Fruit fly (Drosophila melanogaster) Kc167 (cell line): ENCODE results near the gene CG13460.

Experiments
- Sin3A ChIP-seq: fragments of >200 bp; optimal IDR thresholded peaks from 2 replicates; lab custom pipeline; 2018; ENCODE audit warnings: missing external identifiers
- psq ChIP-seq: fragments of >200 bp; optimal IDR thresholded peaks from 2 replicates; lab custom pipeline; 2017; ENCODE audit warnings: missing external identifiers
- ttk ChIP-seq: sonication (Bioruptor generic); optimal IDR thresholded peaks from 2 replicates; lab custom pipeline; 2017; ENCODE audit warnings: missing external identifiers

- TF ChIP-seq psq (lab: Kevin White, UChicago) = no peak
- no peak for TF ChIP-seq ttk (lab: Kevin White, UChicago)
- TF ChIP-seq Sin3A (lab: Kevin White, UChicago) = no peak
Measured at dm6 chr3L:15076380-15076779, 14.9 kb upstream of the CG13460 start.
